Worm (Caenorhabditis elegans) whole organism, midembryonic: ENCODE results near the gene epn-1.

ENCODE experiments used
- T22C8.4 ChIP-seq: fragments of 200-800 bp; sonication (Bioruptor generic); IDR thresholded peaks from 2 replicates; pipeline ENCODE4 v1.3.6; 2022; ENCODE audit warnings: missing genetic modification characterization, missing compliant biosample characterization
- cog-1 ChIP-seq: sonication (generic microtip); optimal IDR thresholded peaks from 2 replicates; lab custom pipeline; 2016; ENCODE audit warnings: missing genetic modification characterization, missing compliant biosample characterization
- flt-1 ChIP-seq: fragments of 200-800 bp; sonication (Bioruptor generic); IDR thresholded peaks from 2 replicates; pipeline ENCODE4 v1.3.6; 2022; ENCODE audit warnings: missing genetic modification characterization, missing compliant biosample characterization
- med-1 ChIP-seq: sonication (generic microtip); optimal IDR thresholded peaks from 2 replicates; lab custom pipeline; 2017; ENCODE audit warnings: missing genetic modification characterization, mild to moderate bottlenecking, missing compliant biosample characterization, antibody characterized with exemption, missing genetic modification reagents; ENCODE audit not compliant: insufficient read depth
- ref-1 ChIP-seq: fragments of 200-800 bp; sonication (Bioruptor generic); conservative IDR thresholded peaks from 2 replicates; pipeline ENCODE4 v1.3.6; 2022; ENCODE audit warnings: missing genetic modification reagents, missing genetic modification characterization, missing compliant biosample characterization
- tab-1 ChIP-seq: fragments of 200-800 bp; sonication (Bioruptor generic); IDR thresholded peaks from 2 replicates; pipeline ENCODE4 v1.3.6; 2022; ENCODE audit warnings: missing genetic modification characterization, missing compliant biosample characterization
- ztf-23 ChIP-seq: fragments of 200-800 bp; sonication (Bioruptor generic); IDR thresholded peaks from 2 replicates; pipeline ENCODE4 v1.3.6; 2022; ENCODE audit warnings: missing genetic modification reagents, missing genetic modification characterization, missing compliant biosample characterization
- ztf-29 ChIP-seq: fragments of 200-800 bp; sonication (Bioruptor generic); IDR thresholded peaks from 2 replicates; pipeline ENCODE4 v1.3.6; 2022; ENCODE audit warnings: missing genetic modification reagents, missing genetic modification characterization, missing compliant biosample characterization

DNA sequence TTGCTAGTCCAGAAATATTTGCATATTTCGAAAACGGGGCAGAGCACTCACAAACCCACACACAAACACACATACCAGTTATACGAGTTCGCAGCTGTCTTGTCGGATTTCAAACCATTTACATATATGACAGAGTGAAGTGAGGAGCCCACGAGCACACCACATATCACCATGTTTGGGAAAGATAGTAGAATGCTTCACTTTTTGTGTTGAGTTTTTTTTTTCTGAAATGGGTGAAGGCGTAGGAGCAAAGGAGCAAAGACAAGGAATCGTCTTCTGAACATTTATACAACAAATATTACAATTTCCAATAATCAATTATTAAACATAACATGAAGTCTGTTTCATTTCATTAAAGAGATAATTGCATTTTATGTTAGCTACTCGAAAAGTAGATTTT, 43.1 kb downstream of the epn-1 start:
- TF ChIP-seq med-1 (GFP tag; lab: Kevin White, UChicago) = no peak
- no peak for TF ChIP-seq tab-1 (GFP tag; lab: Robert Waterston, UW)
- no peak for TF ChIP-seq flt-1 (GFP tag; lab: Robert Waterston, UW)
- TF ChIP-seq ztf-29 (GFP tag; lab: Robert Waterston, UW) = no peak
- no peak for TF ChIP-seq cog-1 (tag; lab: Kevin White, UChicago)
- TF ChIP-seq ztf-23 (GFP tag; lab: Robert Waterston, UW) = no peak
- TF ChIP-seq T22C8.4 (GFP tag; lab: Robert Waterston, UW) = no peak
- no peak for TF ChIP-seq ref-1 (GFP tag; lab: Robert Waterston, UW)
